Fruit fly (Drosophila melanogaster): Measurements from ENCODE around the gene CG4287.

- no peak for TF ChIP-seq CG8478 (optimal IDR thresholded peaks at IDR 0.05)
- TF ChIP-seq usp (GFP tag; optimal IDR thresholded peaks at IDR 0.05), result no peak
- TF ChIP-seq Dll (optimal IDR thresholded peaks at IDR 0.05), result no peak
- no peak for TF ChIP-seq psq (optimal IDR thresholded peaks at IDR 0.05)
Observed at dm6 chr3R:15965169-15965568, 1.5 kb upstream of the CG4287 start, which contains the start of the genes CG32856 and Rbf2.
